Worm (Caenorhabditis elegans) whole organism, L4/young adult: ENCODE measurements around the gene F16G10.5.

Source experiments
- W03F9.2 ChIP-seq: fragments of 150-350 bp; optimal IDR thresholded peaks from 2 replicates; lab custom pipeline; 2014; ENCODE audit warnings: missing biosample characterization, missing genetic modification characterization
- dao-5 ChIP-seq: sonication (generic microtip); optimal IDR thresholded peaks from 2 replicates; lab custom pipeline; 2016; ENCODE audit warnings: missing genotype, missing genetic modification characterization, moderate library complexity, missing compliant biosample characterization
- him-1 ChIP-seq: sonication (generic microtip); optimal IDR thresholded peaks from 2 replicates; lab custom pipeline; 2016; ENCODE audit warnings: missing genotype, missing genetic modification reagents, missing genetic modification characterization, missing compliant biosample characterization

DNA sequence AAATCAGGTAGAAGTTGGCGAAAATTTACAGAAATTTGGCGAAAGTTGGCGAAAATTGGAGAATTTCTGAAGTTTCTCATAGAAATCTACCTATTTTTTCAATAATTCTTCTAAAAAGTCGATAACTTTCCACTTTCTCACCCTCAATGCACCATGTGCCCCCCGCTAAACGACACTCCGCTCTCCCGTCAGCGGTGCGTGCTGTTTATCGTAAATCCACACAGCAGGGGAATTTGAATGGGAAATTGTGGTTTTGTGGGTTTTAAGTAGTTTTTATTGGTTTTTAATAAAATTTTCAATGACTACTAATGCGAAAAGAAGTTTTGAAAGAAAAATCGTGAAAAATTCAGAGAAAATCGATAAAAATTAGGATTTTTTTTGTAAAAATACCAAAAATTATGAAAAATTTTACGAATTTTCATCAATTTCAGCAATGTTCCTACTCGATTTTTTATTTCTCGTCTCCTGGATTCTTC, 25.1 kb upstream of the F16G10.5 start, which contains the start of gene F43C11.6:
- TF ChIP-seq him-1: no peak
- no peak for TF ChIP-seq dao-5 (tag; lab: Kevin White, UChicago)
- TF ChIP-seq W03F9.2 (tag; lab: Kevin White, UChicago): no peak
